Worm (Caenorhabditis elegans) whole organism, L4 larva: ENCODE results near the gene best-15.

ENCODE experiments used
- R02D3.7 ChIP-seq: fragments of 150-350 bp; sonication (generic microtip); optimal IDR thresholded peaks from 3 replicates; lab custom pipeline; 2014; ENCODE audit warnings: missing biosample characterization, missing genetic modification characterization
- Y5F2A.4 ChIP-seq: fragments of 200-800 bp; sonication (Bioruptor generic); optimal IDR thresholded peaks from 2 replicates; lab custom pipeline; 2018; ENCODE audit warnings: mild to moderate bottlenecking, missing genetic modification characterization, missing compliant biosample characterization
- ZK337.2 ChIP-seq: fragments of 200-800 bp; sonication (Bioruptor generic); IDR thresholded peaks from 2 replicates; pipeline ENCODE4 v1.3.6; 2022; ENCODE audit warnings: missing genetic modification reagents, missing genetic modification characterization, missing compliant biosample characterization
- aly-2 ChIP-seq: sonication (generic microtip); optimal IDR thresholded peaks from 2 replicates; lab custom pipeline; 2018; ENCODE audit warnings: missing biosample characterization, missing genetic modification characterization
- ceh-28 ChIP-seq: fragments of 150-350 bp; optimal IDR thresholded peaks from 2 replicates; lab custom pipeline; 2014; ENCODE audit warnings: missing biosample characterization, missing genetic modification reagents, missing genetic modification characterization
- ceh-82 ChIP-seq: sonication (generic microtip); optimal IDR thresholded peaks from 2 replicates; lab custom pipeline; 2017; ENCODE audit warnings: missing biosample characterization, missing genetic modification characterization
- daf-19 ChIP-seq: fragments of 200-800 bp; sonication (Bioruptor generic); conservative IDR thresholded peaks from 2 replicates; pipeline ENCODE4 v1.3.6; 2022; ENCODE audit warnings: missing genetic modification characterization, missing compliant biosample characterization
- egl-27 ChIP-seq: sonication (generic microtip); optimal IDR thresholded peaks from 3 replicates; lab custom pipeline; 2017; ENCODE audit warnings: missing biosample characterization, missing genetic modification reagents, missing genetic modification characterization
- lin-15B ChIP-seq: fragments of 150-350 bp; sonication (generic microtip); optimal IDR thresholded peaks from 3 replicates; lab custom pipeline; 2014; ENCODE audit warnings: missing biosample characterization, missing genetic modification characterization
- mdl-1 ChIP-seq, 2 experiments: fragments of 150-350 bp in 1 of 2; sonication (generic microtip) in 1 of 2; optimal IDR thresholded peaks; 2 replicates each; lab custom pipeline; 2014 to 2017; ENCODE audit warnings: missing biosample characterization in 2 of 2, missing genetic modification characterization in 2 of 2
- pqm-1 ChIP-seq: sonication (generic microtip); optimal IDR thresholded peaks from 2 replicates; lab custom pipeline; 2017; ENCODE audit warnings: missing biosample characterization, missing genetic modification characterization
- snpc-4 ChIP-seq: fragments of 150-350 bp; optimal IDR thresholded peaks from 2 replicates; lab custom pipeline; 2014; ENCODE audit warnings: missing biosample characterization, missing genetic modification characterization
- unc-39 ChIP-seq: sonication (generic microtip); optimal IDR thresholded peaks from 2 replicates; lab custom pipeline; 2017; ENCODE audit warnings: missing biosample characterization, missing genetic modification characterization

ce11 chrIV:10867370-10868146, 35.5 kb upstream of the best-15 start:
- TF ChIP-seq ZK337.2 (GFP tag; lab: Robert Waterston, UW) (no peak), R02D3.7 (tag; lab: Kevin White, UChicago) (no peak), mdl-1 (tag; optimal IDR thresholded peaks at IDR 0.05; lab: Kevin White, UChicago) (no peak), ceh-28 (tag; lab: Kevin White, UChicago) (no peak), ceh-82 (tag; lab: Kevin White, UChicago) (no peak), unc-39 (tag; lab: Kevin White, UChicago) (no peak), lin-15B (tag; lab: Kevin White, UChicago) (no peak), daf-19 (GFP tag; lab: Robert Waterston, UW) (no peak), aly-2 (no peak), snpc-4 (tag; lab: Kevin White, UChicago) (no peak), Y5F2A.4 (GFP tag; lab: Kevin White, UChicago) (no peak), pqm-1 (tag; lab: Kevin White, UChicago) (no peak), egl-27 (tag; lab: Kevin White, UChicago) (no peak)
